Fruit fly (Drosophila melanogaster) Kc167 (cell line): ENCODE measurements around the gene CG17361.

Experiments used
- Myc ChIP-seq: fragments of >200 bp; optimal IDR thresholded peaks from 2 replicates; lab custom pipeline; 2017; ENCODE audit warnings: missing external identifiers
- Sin3A ChIP-seq: fragments of >200 bp; optimal IDR thresholded peaks from 2 replicates; lab custom pipeline; 2018; ENCODE audit warnings: missing external identifiers
- h ChIP-seq: fragments of >200 bp; optimal IDR thresholded peaks from 3 replicates; lab custom pipeline; 2018; ENCODE audit warnings: missing external identifiers
- insv ChIP-seq: fragments of >200 bp; optimal IDR thresholded peaks from 3 replicates; lab custom pipeline; 2018; ENCODE audit warnings: missing external identifiers
- psq ChIP-seq: fragments of >200 bp; optimal IDR thresholded peaks from 2 replicates; lab custom pipeline; 2017; ENCODE audit warnings: missing external identifiers

- TF ChIP-seq insv (lab: Kevin White, UChicago): no peak
- TF ChIP-seq h (lab: Kevin White, UChicago): no peak
- TF ChIP-seq Myc (lab: Kevin White, UChicago): no peak
- TF ChIP-seq Sin3A: no peak
- TF ChIP-seq psq: no peak
Measured at dm6 chr3L:14006704-14007126, 9.7 kb downstream of the CG17361 start.
